Worm (Caenorhabditis elegans): ENCODE data around the gene F54D12.7.

DNA sequence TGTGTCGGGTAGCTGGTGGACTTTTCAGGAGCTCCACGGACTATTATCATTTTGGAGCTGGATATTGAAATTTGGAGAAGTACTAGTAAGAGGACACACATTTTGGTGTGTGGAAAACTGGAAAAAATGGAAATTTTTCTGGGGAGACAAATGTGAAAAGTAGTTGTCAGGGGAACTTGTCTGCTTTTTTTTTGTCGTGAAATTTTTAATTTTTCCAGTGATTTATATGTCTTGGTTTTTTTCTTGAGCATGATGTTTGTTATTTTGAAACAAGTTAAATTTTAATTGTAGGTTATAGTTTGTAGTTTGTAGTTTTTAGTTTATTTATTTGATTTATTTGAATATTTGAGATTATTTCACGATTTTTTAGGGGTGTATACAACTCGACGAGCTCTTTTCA is at the start of gene F54D12.7:
- TF ChIP-seq dao-5 (tag; optimal IDR thresholded peaks at IDR 0.05) (no peak), W03F9.2 (tag; optimal IDR thresholded peaks at IDR 0.05) (no peak), him-1 (tag; optimal IDR thresholded peaks at IDR 0.05) (no peak)

All from whole organism, L4/young adult.